Fruit fly (Drosophila melanogaster) whole organism, embryonic: ENCODE results near the gene qjt.

Source experiments
- ATbp ChIP-seq: fragments of 200-800 bp; sonication (Bioruptor generic); optimal IDR thresholded peaks from 2 replicates; lab custom pipeline; 2017; ENCODE audit warnings: missing biosample characterization, mild to moderate bottlenecking, missing genetic modification characterization, missing genetic modification reagents
- Adf1 ChIP-seq: fragments of 200-800 bp; sonication (Bioruptor generic); IDR thresholded peaks from 2 replicates; pipeline ENCODE4 v1.3.6; 2022; ENCODE audit warnings: missing biosample characterization, missing genetic modification characterization
- Aef1 ChIP-seq: fragments of 200-800 bp; sonication (Bioruptor generic); IDR thresholded peaks from 3 replicates; pipeline ENCODE4 v1.3.6; 2022; ENCODE audit warnings: missing biosample characterization, missing genetic modification characterization
- B-H2 ChIP-seq: fragments of 200-800 bp; sonication (Bioruptor generic); optimal IDR thresholded peaks from 2 replicates; lab custom pipeline; 2018; ENCODE audit warnings: missing biosample characterization, mild to moderate bottlenecking, missing genetic modification characterization
- Bteb2 ChIP-seq: fragments of 200-800 bp; sonication (Bioruptor generic); optimal IDR thresholded peaks from 2 replicates; lab custom pipeline; 2016; ENCODE audit warnings: missing biosample characterization, missing genetic modification characterization
- CG10431 ChIP-seq: fragments of 200-800 bp; sonication (Bioruptor generic); optimal IDR thresholded peaks from 3 replicates; lab custom pipeline; 2018; ENCODE audit warnings: missing biosample characterization, mild to moderate bottlenecking, missing genetic modification characterization
- CG10565 ChIP-seq: fragments of 200-800 bp; sonication (Bioruptor generic); optimal IDR thresholded peaks from 3 replicates; lab custom pipeline; 2016; ENCODE audit warnings: missing biosample characterization, mild to moderate bottlenecking, missing genetic modification characterization
- CG12659 ChIP-seq: fragments of 200-800 bp; sonication (Bioruptor generic); optimal IDR thresholded peaks from 3 replicates; lab custom pipeline; 2017; ENCODE audit warnings: mild to moderate bottlenecking, missing biosample characterization, missing genetic modification reagents, missing genetic modification characterization
- CG18764 ChIP-seq: fragments of 200-800 bp; sonication (Bioruptor generic); optimal IDR thresholded peaks from 3 replicates; lab custom pipeline; 2016; ENCODE audit warnings: missing biosample characterization, missing genetic modification characterization
- CG2129 ChIP-seq: fragments of 200-800 bp; sonication (Bioruptor generic); IDR thresholded peaks from 2 replicates; pipeline ENCODE4 v1.3.6; 2022; ENCODE audit warnings: missing biosample characterization, missing genetic modification characterization; ENCODE audit not compliant: partially characterized antibody
- CG30020 ChIP-seq: fragments of 200-800 bp; optimal IDR thresholded peaks from 2 replicates; lab custom pipeline; 2019; ENCODE audit warnings: missing biosample characterization, mild to moderate bottlenecking, missing genetic modification characterization, moderate library complexity
- CG31224 ChIP-seq: fragments of 200-800 bp; sonication (Bioruptor generic); IDR thresholded peaks from 2 replicates; pipeline ENCODE4 v1.3.6; 2022; ENCODE audit warnings: missing biosample characterization, missing genetic modification characterization
- CG42726 ChIP-seq: fragments of 200-800 bp; sonication (Bioruptor generic); IDR thresholded peaks from 2 replicates; pipeline ENCODE4 v1.3.6; 2022; ENCODE audit warnings: missing biosample characterization, missing genetic modification characterization; ENCODE audit not compliant: partially characterized antibody
- CG4854 ChIP-seq: fragments of 200-800 bp; sonication (Bioruptor generic); optimal IDR thresholded peaks from 2 replicates; lab custom pipeline; 2016; ENCODE audit warnings: missing biosample characterization, missing genetic modification characterization, inconsistent platforms
- CG6175 ChIP-seq: fragments of 200-800 bp; sonication (Bioruptor generic); IDR thresholded peaks from 3 replicates; pipeline ENCODE4 v1.3.6; 2022; ENCODE audit warnings: missing biosample characterization, missing genetic modification characterization
- CG6813 ChIP-seq: fragments of 200-800 bp; sonication (Bioruptor generic); optimal IDR thresholded peaks from 2 replicates; lab custom pipeline; 2017; ENCODE audit warnings: missing biosample characterization, missing genetic modification characterization, mild to moderate bottlenecking, moderate library complexity, missing genetic modification reagents
- CG6854 ChIP-seq: fragments of 200-800 bp; sonication (Bioruptor generic); optimal IDR thresholded peaks from 3 replicates; lab custom pipeline; 2017; ENCODE audit warnings: missing biosample characterization, mild to moderate bottlenecking, missing genetic modification characterization
- CG7372 ChIP-seq: fragments of 200-800 bp; sonication (Bioruptor generic); IDR thresholded peaks from 2 replicates; pipeline ENCODE4 v1.3.6; 2022; ENCODE audit warnings: missing biosample characterization, missing genetic modification characterization
- CG8388 ChIP-seq: fragments of 200-800 bp; sonication (Bioruptor generic); optimal IDR thresholded peaks from 2 replicates; lab custom pipeline; 2019; ENCODE audit warnings: missing biosample characterization, mild to moderate bottlenecking, missing genetic modification characterization, moderate library complexity
- CG9609 ChIP-seq: fragments of 200-800 bp; sonication (Bioruptor generic); optimal IDR thresholded peaks from 3 replicates; lab custom pipeline; 2016; ENCODE audit warnings: missing biosample characterization, missing genetic modification characterization
- CkIIα-i1 ChIP-seq: fragments of 200-800 bp; sonication (Bioruptor generic); IDR thresholded peaks from 2 replicates; pipeline ENCODE4 v1.3.6; 2022; ENCODE audit warnings: missing biosample characterization, missing genetic modification characterization
- Dref ChIP-seq: fragments of 200-800 bp; sonication (Bioruptor generic); IDR thresholded peaks from 2 replicates; pipeline ENCODE4 v1.3.6; 2022; ENCODE audit warnings: missing biosample characterization, missing genetic modification characterization
- Elba2 ChIP-seq: fragments of 200-800 bp; sonication (Bioruptor generic); optimal IDR thresholded peaks from 3 replicates; lab custom pipeline; 2016; ENCODE audit warnings: missing biosample characterization, missing genetic modification characterization
- Ets97D ChIP-seq: fragments of 200-800 bp; sonication (Bioruptor generic); optimal IDR thresholded peaks from 3 replicates; lab custom pipeline; 2016; ENCODE audit warnings: missing biosample characterization, missing genetic modification characterization
- Jarid2 ChIP-seq: fragments of 200-800 bp; sonication (Bioruptor generic); optimal IDR thresholded peaks from 3 replicates; lab custom pipeline; 2017; ENCODE audit warnings: mild to moderate bottlenecking, missing biosample characterization, missing genetic modification reagents, missing genetic modification characterization
- Max ChIP-seq: fragments of 200-800 bp; sonication (Bioruptor generic); optimal IDR thresholded peaks from 2 replicates; lab custom pipeline; 2016; ENCODE audit warnings: missing biosample characterization, mild to moderate bottlenecking, missing genetic modification characterization
- Med ChIP-seq: fragments of 200-800 bp; sonication (Bioruptor generic); peaks from one replicate; lab custom pipeline; 2016; ENCODE audit warnings: missing biosample characterization, missing genetic modification characterization, mild to moderate bottlenecking, inconsistent platforms, moderate library complexity
- Mrtf ChIP-seq: fragments of 200-800 bp; sonication (Bioruptor generic); IDR thresholded peaks from 3 replicates; pipeline ENCODE4 v1.3.6; 2022; ENCODE audit warnings: missing biosample characterization, missing genetic modification characterization
- Nf-YA ChIP-seq: fragments of 200-800 bp; sonication (Bioruptor generic); IDR thresholded peaks from 2 replicates; pipeline ENCODE4 v1.3.6; 2022; ENCODE audit warnings: missing biosample characterization, missing genetic modification characterization
- Oaz ChIP-seq: fragments of 200-800 bp; sonication (Bioruptor generic); IDR thresholded peaks from 2 replicates; pipeline ENCODE4 v1.3.6; 2022; ENCODE audit warnings: missing biosample characterization, missing genetic modification characterization
- Ptx1 ChIP-seq: fragments of 200-800 bp; sonication (Bioruptor generic); IDR thresholded peaks from 2 replicates; pipeline ENCODE4 v1.3.6; 2022; ENCODE audit warnings: missing biosample characterization, missing genetic modification characterization
- Rx ChIP-seq: fragments of 200-800 bp; sonication (Bioruptor generic); IDR thresholded peaks from 2 replicates; pipeline ENCODE4 v1.3.6; 2022; ENCODE audit warnings: missing biosample characterization, missing genetic modification characterization
- Spps ChIP-seq: fragments of 200-800 bp; sonication (Bioruptor generic); optimal IDR thresholded peaks from 2 replicates; lab custom pipeline; 2018; ENCODE audit warnings: missing biosample characterization, mild to moderate bottlenecking, missing genetic modification characterization
- Stat92E ChIP-seq, 3 experiments: fragments of >200 bp in 2 of 3; fragments of 200-800 bp in 1 of 3; sonication (Bioruptor generic) in 1 of 3; optimal IDR thresholded peaks; 2 replicates each; lab custom pipeline; 2017 to 2019; ENCODE audit warnings: missing biosample characterization in 3 of 3, missing genetic modification characterization in 3 of 3, mild to moderate bottlenecking in 1 of 3, moderate library complexity in 1 of 3
- abd-A ChIP-seq: fragments of 200-800 bp; sonication (Bioruptor generic); optimal IDR thresholded peaks from 3 replicates; lab custom pipeline; 2019; ENCODE audit warnings: missing biosample characterization, mild to moderate bottlenecking, missing genetic modification characterization, moderate library complexity
- az2 ChIP-seq: fragments of 200-800 bp; sonication (Bioruptor generic); optimal IDR thresholded peaks from 3 replicates; lab custom pipeline; 2016; ENCODE audit warnings: missing biosample characterization, missing genetic modification characterization
- esg ChIP-seq: fragments of 200-800 bp; sonication (Bioruptor generic); conservative IDR thresholded peaks from 2 replicates; pipeline ENCODE4 v1.3.6; 2022; ENCODE audit warnings: missing biosample characterization, missing genetic modification characterization
- grn ChIP-seq: fragments of 200-800 bp; sonication (Bioruptor generic); optimal IDR thresholded peaks from 3 replicates; lab custom pipeline; 2017; ENCODE audit warnings: missing biosample characterization, missing genetic modification characterization
- h ChIP-seq: fragments of >200 bp; optimal IDR thresholded peaks from 2 replicates; lab custom pipeline; 2017
- inv ChIP-seq: fragments of 200-800 bp; sonication (Bioruptor generic); IDR thresholded peaks from 2 replicates; pipeline ENCODE4 v1.3.6; 2022; ENCODE audit warnings: missing biosample characterization, missing genetic modification characterization; ENCODE audit not compliant: partially characterized antibody
- kni ChIP-seq: fragments of 200-800 bp; sonication (Bioruptor generic); optimal IDR thresholded peaks from 3 replicates; lab custom pipeline; 2017; ENCODE audit warnings: mild to moderate bottlenecking, missing biosample characterization, missing genetic modification reagents, missing genetic modification characterization
- lab ChIP-seq: fragments of 200-800 bp; sonication (Bioruptor generic); optimal IDR thresholded peaks from 3 replicates; lab custom pipeline; 2017; ENCODE audit warnings: missing biosample characterization, missing genetic modification characterization, mild to moderate bottlenecking, moderate library complexity, missing genetic modification reagents
- p53 ChIP-seq: fragments of 200-800 bp; sonication (Bioruptor generic); optimal IDR thresholded peaks from 2 replicates; lab custom pipeline; 2016; ENCODE audit warnings: missing biosample characterization, missing genetic modification characterization
- pfk ChIP-seq: fragments of 200-800 bp; sonication (Bioruptor generic); optimal IDR thresholded peaks from 2 replicates; lab custom pipeline; 2018; ENCODE audit warnings: missing biosample characterization, mild to moderate bottlenecking, missing genetic modification characterization, moderate library complexity
- pros ChIP-seq: fragments of 200-800 bp; sonication (Bioruptor generic); optimal IDR thresholded peaks from 3 replicates; lab custom pipeline; 2019; ENCODE audit warnings: missing biosample characterization, mild to moderate bottlenecking, missing genetic modification characterization, moderate library complexity
- shn ChIP-seq: fragments of 200-800 bp; sonication (Bioruptor generic); optimal IDR thresholded peaks from 3 replicates; lab custom pipeline; 2016; ENCODE audit warnings: missing biosample characterization, missing genetic modification characterization
- so ChIP-seq: fragments of 200-800 bp; sonication (Bioruptor generic); IDR thresholded peaks from 3 replicates; pipeline ENCODE4 v1.3.6; 2022; ENCODE audit warnings: missing biosample characterization, missing genetic modification characterization
- sob ChIP-seq: fragments of 200-800 bp; sonication (Bioruptor generic); IDR thresholded peaks from 2 replicates; pipeline ENCODE4 v1.3.6; 2022; ENCODE audit warnings: missing biosample characterization, missing genetic modification characterization
- tgo ChIP-seq: fragments of 200-800 bp; sonication (Bioruptor generic); IDR thresholded peaks from 3 replicates; pipeline ENCODE4 v1.3.6; 2022; ENCODE audit warnings: missing biosample characterization, missing genetic modification characterization
- vfl ChIP-seq: fragments of 200-800 bp; sonication (Bioruptor generic); optimal IDR thresholded peaks from 2 replicates; lab custom pipeline; 2016; ENCODE audit warnings: missing biosample characterization, missing genetic modification characterization
- zf30C ChIP-seq: fragments of 200-800 bp; sonication (Bioruptor generic); optimal IDR thresholded peaks from 3 replicates; lab custom pipeline; 2018; ENCODE audit warnings: missing biosample characterization, mild to moderate bottlenecking, missing genetic modification characterization

The qjt gene

dm6 chr3L:17475979-17476393 lies 2.9 kb upstream of the qjt start, which contains the start of gene CG34250 (continued):
- TF ChIP-seq CG30020 (tag; lab: Kevin White, UChicago) (peak; percentile 53), CG8388 (GFP tag; lab: Kevin White, UChicago) (no peak), CG6175 (GFP tag; lab: Robert Waterston, UW) (no peak), CG12659 (GFP tag; lab: Kevin White, UChicago) (peak; percentile 79), Elba2 (GFP tag; lab: Kevin White, UChicago) (peak; percentile 68), Bteb2 (GFP tag; lab: Kevin White, UChicago) (no peak), CkIIα-i1 (GFP tag; lab: Robert Waterston, UW) (no peak), az2 (peak; percentile 18), CG2129 (GFP tag; lab: Robert Waterston, UW) (peak; percentile 28; the same call in 1 of the 2 replicates), Oaz (GFP tag; lab: Robert Waterston, UW) (no peak), Med (GFP tag; lab: Kevin White, UChicago) (peak; percentile 67), pros (GFP tag; lab: Kevin White, UChicago) (no peak), CG10431 (peak; percentile 12), CG9609 (GFP tag; lab: Kevin White, UChicago) (no peak), ATbp (GFP tag; lab: Kevin White, UChicago) (no peak), Mrtf (GFP tag; lab: Robert Waterston, UW) (no peak), CG18764 (peak; percentile 45), CG10565 (GFP tag; lab: Kevin White, UChicago) (no peak), CG6813 (GFP tag; lab: Kevin White, UChicago) (no peak), Adf1 (GFP tag; lab: Robert Waterston, UW) (no peak), zf30C (GFP tag; lab: Kevin White, UChicago) (no peak), Ets97D (GFP tag; lab: Kevin White, UChicago) (peak; percentile 59), inv (GFP tag; lab: Robert Waterston, UW) (peak; percentile 72; the same call in 1 of the 2 replicates), tgo (GFP tag; lab: Robert Waterston, UW) (no peak; the same call in 2 of the 3 replicates), esg (no peak), kni (GFP tag; lab: Kevin White, UChicago) (no peak), p53 (GFP tag; lab: Kevin White, UChicago) (no peak), B-H2 (GFP tag; lab: Kevin White, UChicago) (peak; percentile 60), so (GFP tag; lab: Robert Waterston, UW) (no peak), Aef1 (GFP tag; lab: Robert Waterston, UW) (no peak), Stat92E (GFP tag; optimal IDR thresholded peaks at IDR 0.05; lab: Kevin White, UChicago) (peak in 1 of 3 experiments; percentile 72), shn (no peak), CG6854 (no peak), Jarid2 (no peak), Rx (no peak), vfl (GFP tag; lab: Kevin White, UChicago) (no peak), Dref (GFP tag; lab: Robert Waterston, UW) (peak; percentile 89), CG42726 (GFP tag; lab: Robert Waterston, UW) (0 out of 2 replicates have a peak, but pooled peaks have one; percentile 33), Max (peak; percentile 53), Nf-YA (GFP tag; lab: Robert Waterston, UW) (no peak), h (no peak), pfk (no peak), lab (GFP tag; lab: Kevin White, UChicago) (peak; percentile 22), CG7372 (GFP tag; lab: Robert Waterston, UW) (no peak), Spps (no peak), sob (GFP tag; lab: Robert Waterston, UW) (peak; percentile 62; the same call in 1 of the 2 replicates), CG31224 (GFP tag; lab: Robert Waterston, UW) (no peak), grn (GFP tag; lab: Kevin White, UChicago) (no peak), CG4854 (peak; percentile 37), Ptx1 (GFP tag; lab: Robert Waterston, UW) (no peak), abd-A (tag; lab: Kevin White, UChicago) (no peak)
